Worm (Caenorhabditis elegans): ENCODE measurements around the gene W07G1.7.

DNA sequence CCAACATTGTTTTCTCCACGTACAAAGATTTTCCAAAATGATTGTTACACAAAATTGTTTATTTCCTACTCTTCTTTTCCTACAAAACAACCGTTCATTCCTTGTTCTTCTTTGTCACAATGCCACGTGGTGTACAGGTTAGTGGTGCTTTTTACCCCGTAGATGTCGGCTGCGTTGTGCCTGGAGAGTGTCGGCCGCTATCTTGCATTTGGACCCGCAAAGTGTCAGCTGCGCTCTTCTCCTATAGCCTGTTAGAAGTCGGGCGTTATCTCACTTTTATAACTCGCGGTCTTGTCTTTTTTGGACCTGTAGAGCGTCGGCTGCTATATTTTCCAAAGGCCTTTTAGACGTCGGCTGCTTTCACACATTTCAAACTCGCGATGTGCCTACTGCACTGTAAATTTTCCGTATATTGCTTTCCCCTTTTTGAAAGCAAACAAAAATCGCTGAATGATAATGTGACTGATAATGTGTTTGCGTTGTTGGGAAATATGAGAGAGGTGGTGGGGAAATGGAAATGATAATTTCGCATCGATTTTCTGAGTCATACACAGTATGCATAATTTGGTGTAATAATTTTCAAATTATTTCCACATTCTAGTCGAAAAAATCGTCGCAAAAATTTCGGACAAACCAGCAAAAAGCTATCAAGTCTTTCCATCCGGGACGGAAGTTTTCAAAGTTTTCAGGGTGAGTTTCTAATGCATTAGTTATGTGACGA lies 44.7 kb upstream of the W07G1.7 start, which contains the start of gene F01D5.8:
- TF ChIP-seq nhr-102 (tag; optimal IDR thresholded peaks at IDR 0.05) (no peak), lin-13 (GFP tag; optimal IDR thresholded peaks at IDR 0.05) (peak; percentile 63), duxl-1 (tag; optimal IDR thresholded peaks at IDR 0.05; ENCODE audit: poor library complexity) (no peak), tra-1 (GFP tag; IDR thresholded peaks at IDR 0.05) (no peak)

Data from whole organism, L4 larva.